Fruit fly (Drosophila melanogaster) whole organism, embryonic: Measurements from ENCODE around the gene LPCAT.

ENCODE experiments used
- Abd-B ChIP-seq: fragments of 200-800 bp; sonication (Bioruptor generic); optimal IDR thresholded peaks from 2 replicates; lab custom pipeline; 2018; ENCODE audit warnings: missing biosample characterization, mild to moderate bottlenecking, missing genetic modification characterization, moderate library complexity
- Aef1 ChIP-seq: fragments of 200-800 bp; sonication (Bioruptor generic); IDR thresholded peaks from 3 replicates; pipeline ENCODE4 v1.3.6; 2022; ENCODE audit warnings: missing biosample characterization, missing genetic modification characterization
- CG10431 ChIP-seq: fragments of 200-800 bp; sonication (Bioruptor generic); optimal IDR thresholded peaks from 3 replicates; lab custom pipeline; 2018; ENCODE audit warnings: missing biosample characterization, mild to moderate bottlenecking, missing genetic modification characterization
- CG11695 ChIP-seq: fragments of 200-800 bp; sonication (Bioruptor generic); IDR thresholded peaks from 3 replicates; pipeline ENCODE4 v1.3.6; 2022; ENCODE audit warnings: missing biosample characterization, missing genetic modification characterization
- CG13894 ChIP-seq: fragments of 200-800 bp; sonication (Bioruptor generic); optimal IDR thresholded peaks from 3 replicates; lab custom pipeline; 2018; ENCODE audit warnings: missing biosample characterization, mild to moderate bottlenecking, missing genetic modification characterization, moderate library complexity
- CG2120 ChIP-seq: fragments of 200-800 bp; sonication (Bioruptor generic); optimal IDR thresholded peaks from 3 replicates; lab custom pipeline; 2016; ENCODE audit warnings: missing biosample characterization, missing genetic modification characterization
- CG2199 ChIP-seq: fragments of 200-800 bp; sonication (Bioruptor generic); IDR thresholded peaks from 3 replicates; pipeline ENCODE4 v1.3.6; 2022; ENCODE audit warnings: missing biosample characterization, missing genetic modification characterization
- CG33213 ChIP-seq: fragments of 200-800 bp; sonication (Bioruptor generic); optimal IDR thresholded peaks from 3 replicates; lab custom pipeline; 2016; ENCODE audit warnings: missing biosample characterization, missing genetic modification characterization
- CG4282 ChIP-seq: fragments of 200-800 bp; sonication (Bioruptor generic); optimal IDR thresholded peaks from 2 replicates; lab custom pipeline; 2016; ENCODE audit warnings: missing biosample characterization, missing genetic modification characterization
- CG4404 ChIP-seq: fragments of 200-800 bp; sonication (Bioruptor generic); IDR thresholded peaks from 2 replicates; pipeline ENCODE4 v1.3.6; 2022; ENCODE audit warnings: missing biosample characterization, missing genetic modification characterization
- CG6272 ChIP-seq: fragments of 200-800 bp; sonication (Bioruptor generic); IDR thresholded peaks from 2 replicates; pipeline ENCODE4 v1.3.6; 2022; ENCODE audit warnings: missing biosample characterization, missing genetic modification characterization
- CG7963 ChIP-seq: fragments of 200-800 bp; sonication (Bioruptor generic); IDR thresholded peaks from 3 replicates; pipeline ENCODE4 v1.3.6; 2022; ENCODE audit warnings: missing biosample characterization, missing genetic modification characterization; ENCODE audit not compliant: partially characterized antibody
- CG8089 ChIP-seq: fragments of 200-800 bp; sonication (Bioruptor generic); optimal IDR thresholded peaks from 3 replicates; lab custom pipeline; 2016; ENCODE audit warnings: missing biosample characterization, missing genetic modification characterization
- CG8388 ChIP-seq: fragments of 200-800 bp; sonication (Bioruptor generic); optimal IDR thresholded peaks from 2 replicates; lab custom pipeline; 2019; ENCODE audit warnings: missing biosample characterization, mild to moderate bottlenecking, missing genetic modification characterization, moderate library complexity
- CTCF ChIP-seq: fragments of 200-800 bp; sonication (Bioruptor generic); optimal IDR thresholded peaks from 2 replicates; lab custom pipeline; 2017; ENCODE audit warnings: missing biosample characterization, mild to moderate bottlenecking, missing genetic modification characterization, moderate library complexity
- D ChIP-seq, 2 experiments: fragments of 200-800 bp in 1 of 2; fragments of >200 bp in 1 of 2; sonication (Bioruptor generic) in 1 of 2; optimal IDR thresholded peaks; 2 replicates in 1 of 2; 3 replicates in 1 of 2; lab custom pipeline; 2017; ENCODE audit warnings: mild to moderate bottlenecking in 1 of 2, missing biosample characterization in 1 of 2, missing genetic modification characterization in 1 of 2, missing genetic modification reagents in 1 of 2
- Doc2 ChIP-seq: fragments of 200-800 bp; sonication (Bioruptor generic); IDR thresholded peaks from 2 replicates; pipeline ENCODE4 v1.3.6; 2022; ENCODE audit warnings: missing biosample characterization, missing genetic modification characterization
- Eip74EF ChIP-seq, 2 experiments: fragments of 200-800 bp in 1 of 2; fragments of >200 bp in 1 of 2; sonication (Bioruptor generic) in 1 of 2; optimal IDR thresholded peaks; 2 replicates each; lab custom pipeline; 2017 to 2019; ENCODE audit warnings: missing biosample characterization in 2 of 2, missing genetic modification characterization in 2 of 2, mild to moderate bottlenecking in 1 of 2, moderate library complexity in 1 of 2
- Ets97D ChIP-seq: fragments of 200-800 bp; sonication (Bioruptor generic); optimal IDR thresholded peaks from 3 replicates; lab custom pipeline; 2016; ENCODE audit warnings: missing biosample characterization, missing genetic modification characterization
- Fer1 ChIP-seq: fragments of 200-800 bp; sonication (Bioruptor generic); optimal IDR thresholded peaks from 2 replicates; lab custom pipeline; 2017; ENCODE audit warnings: missing biosample characterization, mild to moderate bottlenecking, missing genetic modification characterization
- Fer3 ChIP-seq: fragments of 200-800 bp; sonication (Bioruptor generic); optimal IDR thresholded peaks from 2 replicates; lab custom pipeline; 2018; ENCODE audit warnings: missing biosample characterization, mild to moderate bottlenecking, missing genetic modification characterization, moderate library complexity
- H15 ChIP-seq: fragments of 200-800 bp; sonication (Bioruptor generic); IDR thresholded peaks from 3 replicates; pipeline ENCODE4 v1.3.6; 2022; ENCODE audit warnings: missing biosample characterization, missing genetic modification characterization
- Hand ChIP-seq: fragments of 200-800 bp; sonication (Bioruptor generic); optimal IDR thresholded peaks from 2 replicates; lab custom pipeline; 2017; ENCODE audit warnings: mild to moderate bottlenecking, missing biosample characterization, missing genetic modification reagents, missing genetic modification characterization
- Lhr ChIP-seq: fragments of 200-800 bp; sonication (Bioruptor generic); optimal IDR thresholded peaks from 3 replicates; lab custom pipeline; 2017; ENCODE audit warnings: mild to moderate bottlenecking, missing biosample characterization, missing genetic modification reagents, missing genetic modification characterization
- NC2α ChIP-seq: fragments of 200-800 bp; sonication (Bioruptor generic); optimal IDR thresholded peaks from 2 replicates; lab custom pipeline; 2016; ENCODE audit warnings: missing biosample characterization, missing genetic modification characterization
- Opbp ChIP-seq: fragments of 200-800 bp; sonication (Bioruptor generic); IDR thresholded peaks from 3 replicates; pipeline ENCODE4 v1.3.6; 2022; ENCODE audit warnings: missing biosample characterization, missing genetic modification characterization; ENCODE audit not compliant: partially characterized antibody
- Poxn ChIP-seq: fragments of 200-800 bp; sonication (Bioruptor generic); IDR thresholded peaks from 2 replicates; pipeline ENCODE4 v1.3.6; 2022; ENCODE audit warnings: missing biosample characterization, missing genetic modification characterization
- Rx ChIP-seq: fragments of 200-800 bp; sonication (Bioruptor generic); IDR thresholded peaks from 2 replicates; pipeline ENCODE4 v1.3.6; 2022; ENCODE audit warnings: missing biosample characterization, missing genetic modification characterization
- Six4 ChIP-seq: fragments of 200-800 bp; sonication (Bioruptor generic); optimal IDR thresholded peaks from 2 replicates; lab custom pipeline; 2016; ENCODE audit warnings: missing biosample characterization, missing genetic modification characterization
- Usf ChIP-seq: fragments of 200-800 bp; sonication (Bioruptor generic); optimal IDR thresholded peaks from 2 replicates; lab custom pipeline; 2017; ENCODE audit warnings: missing genotype, missing biosample characterization, missing genetic modification characterization
- amos ChIP-seq: fragments of 200-800 bp; sonication (Bioruptor generic); IDR thresholded peaks from 2 replicates; pipeline ENCODE4 v1.3.6; 2022; ENCODE audit warnings: missing biosample characterization, missing genetic modification characterization; ENCODE audit not compliant: partially characterized antibody
- az2 ChIP-seq: fragments of 200-800 bp; sonication (Bioruptor generic); optimal IDR thresholded peaks from 3 replicates; lab custom pipeline; 2016; ENCODE audit warnings: missing biosample characterization, missing genetic modification characterization
- btn ChIP-seq: fragments of 200-800 bp; sonication (Bioruptor generic); optimal IDR thresholded peaks from 2 replicates; lab custom pipeline; 2016; ENCODE audit warnings: missing biosample characterization, missing genetic modification characterization
- dati ChIP-seq: fragments of 200-800 bp; sonication (Bioruptor generic); IDR thresholded peaks from 2 replicates; pipeline ENCODE4 v1.3.6; 2022; ENCODE audit warnings: missing biosample characterization, missing genetic modification characterization
- disco-r ChIP-seq: fragments of 200-800 bp; sonication (Bioruptor generic); optimal IDR thresholded peaks from 2 replicates; lab custom pipeline; 2016; ENCODE audit warnings: missing biosample characterization, missing genetic modification characterization
- emc ChIP-seq: fragments of 200-800 bp; sonication (Bioruptor generic); optimal IDR thresholded peaks from 2 replicates; lab custom pipeline; 2016; ENCODE audit warnings: missing biosample characterization, missing genetic modification characterization
- eve ChIP-seq, 2 experiments: fragments of >200 bp; optimal IDR thresholded peaks; 2 replicates each; lab custom pipeline; 2017; ENCODE audit warnings: missing biosample characterization in 2 of 2, missing genetic modification characterization in 2 of 2
- gcm ChIP-seq: fragments of 200-800 bp; sonication (Bioruptor generic); optimal IDR thresholded peaks from 2 replicates; lab custom pipeline; 2019; ENCODE audit warnings: missing biosample characterization, mild to moderate bottlenecking, missing genetic modification characterization, moderate library complexity
- ham ChIP-seq: fragments of 200-800 bp; sonication (Bioruptor generic); IDR thresholded peaks from 2 replicates; pipeline ENCODE4 v1.3.6; 2022; ENCODE audit warnings: missing biosample characterization, missing genetic modification characterization
- hbn ChIP-seq: fragments of 200-800 bp; sonication (Bioruptor generic); IDR thresholded peaks from 2 replicates; pipeline ENCODE4 v1.3.6; 2022; ENCODE audit warnings: missing biosample characterization, missing genetic modification characterization; ENCODE audit not compliant: partially characterized antibody
- jumu ChIP-seq: fragments of 200-800 bp; sonication (Bioruptor generic); optimal IDR thresholded peaks from 3 replicates; lab custom pipeline; 2016; ENCODE audit warnings: missing biosample characterization, missing genetic modification characterization
- lov ChIP-seq, 2 experiments: fragments of 200-800 bp in 1 of 2; fragments of >200 bp in 1 of 2; sonication (Bioruptor generic) in 1 of 2; IDR thresholded peaks in 1 of 2; optimal IDR thresholded peaks in 1 of 2; 2 replicates in 1 of 2; 3 replicates in 1 of 2; pipeline versions ENCODE4 v1.3.6 to Lab custom; 2017 to 2022; ENCODE audit warnings: missing biosample characterization in 1 of 2, missing genetic modification characterization in 1 of 2
- odd ChIP-seq: fragments of 200-800 bp; sonication (Bioruptor generic); optimal IDR thresholded peaks from 2 replicates; lab custom pipeline; 2017; ENCODE audit warnings: missing biosample characterization, mild to moderate bottlenecking, missing genetic modification characterization
- prd ChIP-seq, 3 experiments: fragments of >200 bp in 2 of 3; fragments of 200-800 bp in 1 of 3; sonication (Bioruptor generic) in 1 of 3; optimal IDR thresholded peaks in 2 of 3; IDR thresholded peaks in 1 of 3; 2 replicates in 2 of 3; 3 replicates in 1 of 3; pipeline versions ENCODE4 v1.3.6 to Lab custom; 2017 to 2022; ENCODE audit warnings: missing biosample characterization in 1 of 3, missing genetic modification characterization in 1 of 3
- sd ChIP-seq: fragments of 200-800 bp; sonication (Bioruptor generic); optimal IDR thresholded peaks from 3 replicates; lab custom pipeline; 2018; ENCODE audit warnings: missing biosample characterization, mild to moderate bottlenecking, missing genetic modification characterization, moderate library complexity
- sens-2 ChIP-seq: fragments of 200-800 bp; sonication (Bioruptor generic); IDR thresholded peaks from 2 replicates; pipeline ENCODE4 v1.3.6; 2022; ENCODE audit warnings: missing biosample characterization, missing genetic modification characterization
- ttk ChIP-seq: fragments of 200-800 bp; sonication (Bioruptor generic); IDR thresholded peaks from 2 replicates; pipeline ENCODE4 v2.1.2; 2022; ENCODE audit warnings: missing biosample characterization, missing genetic modification characterization
- zfh2 ChIP-seq: fragments of 200-800 bp; sonication (Bioruptor generic); optimal IDR thresholded peaks from 2 replicates; lab custom pipeline; 2016; ENCODE audit warnings: missing biosample characterization, missing genetic modification characterization

Gene LPCAT

dm6 chrX:9583440-9584103 lies 3.8 kb upstream of the LPCAT start (continued):
- peak; percentile 89 for TF ChIP-seq az2 (GFP tag; lab: Kevin White, UChicago)
- TF ChIP-seq amos (GFP tag; lab: Robert Waterston, UW), result no peak
- peak; percentile 93 for TF ChIP-seq Fer3 (tag; lab: Kevin White, UChicago)
- TF ChIP-seq disco-r (GFP tag; lab: Kevin White, UChicago), result peak; percentile 19
- peak; percentile 96 for TF ChIP-seq Hand
- peak; percentile 92 for TF ChIP-seq CG8388
- peak; percentile 88 for TF ChIP-seq H15 (GFP tag; lab: Robert Waterston, UW)
- no peak for TF ChIP-seq lov (optimal IDR thresholded peaks at IDR 0.05; lab: Kevin White, UChicago)
- peak; percentile 82; the same call in 2 of the 3 replicates for TF ChIP-seq lov (GFP tag; IDR thresholded peaks at IDR 0.05; lab: Robert Waterston, UW)
- peak; percentile 88 for TF ChIP-seq ttk (GFP tag; lab: Robert Waterston, UW)
- TF ChIP-seq CG13894 (tag; lab: Kevin White, UChicago), result peak; percentile 91
- TF ChIP-seq CG7963 (GFP tag; lab: Robert Waterston, UW), result no peak
- no peak for TF ChIP-seq CG4282 (GFP tag; lab: Kevin White, UChicago)
- TF ChIP-seq Doc2, result peak; percentile 59; the same call in 1 of the 2 replicates
- peak; percentile 63 for TF ChIP-seq jumu (GFP tag; lab: Kevin White, UChicago)
- peak; percentile 80 for TF ChIP-seq CTCF (GFP tag; lab: Kevin White, UChicago)
- TF ChIP-seq hbn (GFP tag; lab: Robert Waterston, UW), result no peak
- peak; percentile 93 for TF ChIP-seq gcm (GFP tag; lab: Kevin White, UChicago)
- TF ChIP-seq Six4 (GFP tag; lab: Kevin White, UChicago), result peak; percentile 78
- peak; percentile 88 for TF ChIP-seq CG10431
- TF ChIP-seq Abd-B (GFP tag; lab: Kevin White, UChicago), result peak; percentile 85
- TF ChIP-seq CG2199 (GFP tag; lab: Robert Waterston, UW), result peak; percentile 46; the same call in 1 of the 3 replicates
- peak; percentile 91 for TF ChIP-seq Usf (GFP tag; lab: Kevin White, UChicago)
- TF ChIP-seq sens-2, result peak; percentile 75
- TF ChIP-seq CG2120 (GFP tag; lab: Kevin White, UChicago), result peak; percentile 90
- peak; percentile 83 for TF ChIP-seq Poxn (GFP tag; lab: Robert Waterston, UW)
- peak; percentile 97 for TF ChIP-seq Fer1 (GFP tag; lab: Kevin White, UChicago)
- TF ChIP-seq Aef1 (GFP tag; lab: Robert Waterston, UW), result peak; percentile 90
- peak; percentile 22 for TF ChIP-seq Ets97D (GFP tag; lab: Kevin White, UChicago)
- TF ChIP-seq zfh2 (GFP tag; lab: Kevin White, UChicago), result peak; percentile 70
- peak; percentile 82 for TF ChIP-seq CG4404 (GFP tag; lab: Robert Waterston, UW)
- peak; percentile 83 for TF ChIP-seq sd (tag; lab: Kevin White, UChicago)
- TF ChIP-seq eve (GFP tag; optimal IDR thresholded peaks at IDR 0.05; lab: Kevin White, UChicago), result peak in 1 of 2 experiments; percentile 95
- TF ChIP-seq odd (GFP tag; lab: Kevin White, UChicago), result peak; percentile 92
- TF ChIP-seq CG33213, result peak; percentile 9
- peak; percentile 83 for TF ChIP-seq Lhr
- TF ChIP-seq CG6272 (GFP tag; lab: Robert Waterston, UW), result peak; percentile 82
- TF ChIP-seq ham (GFP tag; lab: Robert Waterston, UW), result peak; percentile 72
- peak; percentile 85 for TF ChIP-seq Rx (GFP tag; lab: Robert Waterston, UW)
- no peak for TF ChIP-seq Opbp (GFP tag; lab: Robert Waterston, UW)
- no peak for TF ChIP-seq D (optimal IDR thresholded peaks at IDR 0.05; lab: Kevin White, UChicago)
- peak; percentile 93 for TF ChIP-seq D (GFP tag; optimal IDR thresholded peaks at IDR 0.05; lab: Kevin White, UChicago)
- peak; percentile 95 for TF ChIP-seq CG11695 (GFP tag; lab: Robert Waterston, UW)
- TF ChIP-seq CG8089 (GFP tag; lab: Kevin White, UChicago), result no peak
- no peak for TF ChIP-seq btn (GFP tag; lab: Kevin White, UChicago)
- peak; percentile 70 for TF ChIP-seq dati (GFP tag; lab: Robert Waterston, UW)
- TF ChIP-seq emc (GFP tag; lab: Kevin White, UChicago), result peak; percentile 6
- peak; percentile 15 for TF ChIP-seq NC2α (GFP tag; lab: Kevin White, UChicago)
- no peak for TF ChIP-seq prd (optimal IDR thresholded peaks at IDR 0.05; lab: Kevin White, UChicago)
- TF ChIP-seq prd (GFP tag; IDR thresholded peaks at IDR 0.05; lab: Robert Waterston, UW), result peak; percentile 93
- TF ChIP-seq Eip74EF (GFP tag; optimal IDR thresholded peaks at IDR 0.05; lab: Kevin White, UChicago), result peak in 1 of 2 experiments; percentile 89
